Worm (Caenorhabditis elegans) whole organism, L1 larva: ENCODE results near the gene K05F6.14.

Source experiments
- ceh-63 ChIP-seq: fragments of 200-800 bp; sonication (Bioruptor generic); optimal IDR thresholded peaks from 2 replicates; lab custom pipeline; 2018; ENCODE audit warnings: mild to moderate bottlenecking, missing genetic modification characterization, missing compliant biosample characterization
- mab-9 ChIP-seq: fragments of 200-800 bp; sonication (Bioruptor generic); IDR thresholded peaks from 2 replicates; pipeline ENCODE4 v1.3.6; 2022; ENCODE audit warnings: missing genetic modification reagents, missing genetic modification characterization, missing compliant biosample characterization
- nhr-12 ChIP-seq: sonication (generic microtip); optimal IDR thresholded peaks from 2 replicates; lab custom pipeline; 2017; ENCODE audit warnings: missing biosample characterization, missing genetic modification characterization
- snpc-4 ChIP-seq: fragments of 150-350 bp; optimal IDR thresholded peaks from 2 replicates; lab custom pipeline; 2014; ENCODE audit warnings: missing biosample characterization, missing genetic modification characterization

DNA sequence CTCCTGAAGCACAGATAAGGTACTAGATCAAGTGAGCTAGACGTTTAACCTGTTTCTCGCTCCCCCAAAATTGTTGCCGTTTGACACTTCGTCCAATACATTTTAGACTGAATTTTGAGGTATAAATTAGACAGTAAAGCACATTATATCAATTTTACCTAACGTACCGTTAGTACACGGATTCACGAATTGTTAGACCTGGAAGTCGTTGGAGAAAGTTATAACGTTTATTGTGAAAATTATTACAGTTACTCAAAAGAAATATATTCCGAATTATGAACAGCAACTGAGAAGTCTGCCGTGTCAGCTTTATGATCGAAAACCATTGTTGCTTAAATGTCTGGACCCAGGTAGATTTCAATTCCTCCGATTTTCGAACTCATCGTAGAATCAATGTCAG is 1.1 kb upstream of the K05F6.14 start:
- no peak for TF ChIP-seq ceh-63 (GFP tag; lab: Kevin White, UChicago)
- TF ChIP-seq nhr-12: no peak
- TF ChIP-seq snpc-4 (tag; lab: Kevin White, UChicago): no peak
- no peak for TF ChIP-seq mab-9
